Fruit fly (Drosophila melanogaster): ENCODE results near the gene Gr22f.
A peak's percentile ranks its signal among the peaks of the same experiment; 100 is the strongest.

Gene Gr22f

DNA sequence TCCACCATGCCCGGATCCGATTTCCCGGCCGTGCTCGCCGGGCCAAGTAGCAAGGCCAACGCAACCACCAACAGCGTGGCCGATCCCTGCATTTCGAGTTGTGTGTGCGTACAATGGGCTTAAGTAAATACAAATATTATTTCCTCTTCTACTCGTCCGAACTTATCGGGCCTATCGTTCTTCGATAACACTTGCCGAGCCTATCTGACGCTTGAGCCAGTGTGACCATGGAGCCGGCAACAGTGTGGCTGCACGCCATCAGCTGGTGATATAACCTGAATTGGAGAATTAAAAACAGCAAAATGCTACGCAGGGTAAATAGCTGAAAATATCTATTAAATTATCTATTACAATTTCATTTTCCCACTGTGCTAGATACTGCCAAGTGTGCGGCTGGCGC, 46.0 kb downstream of the Gr22f start, which contains the start of the genes CG17660 and mRpL48 (continued):
- TF ChIP-seq zen2 (GFP tag; IDR thresholded peaks at IDR 0.05; ENCODE audit: partially characterized antibody): peak; percentile 49; the same call in 1 of the 3 replicates
- TF ChIP-seq ap (GFP tag; IDR thresholded peaks at IDR 0.05): no peak
- TF ChIP-seq Hmr (GFP tag; optimal IDR thresholded peaks at IDR 0.05): peak; percentile 43
- TF ChIP-seq CG4707 (GFP tag; optimal IDR thresholded peaks at IDR 0.05): peak; percentile 61
- TF ChIP-seq vnd (GFP tag; IDR thresholded peaks at IDR 0.05; ENCODE audit: partially characterized antibody): peak; percentile 74
- TF ChIP-seq Meics (GFP tag; optimal IDR thresholded peaks at IDR 0.05): peak; percentile 28
- TF ChIP-seq bbx (GFP tag; IDR thresholded peaks at IDR 0.05; ENCODE audit: partially characterized antibody): peak; percentile 87
- TF ChIP-seq CG17186 (GFP tag; optimal IDR thresholded peaks at IDR 0.05): peak; percentile 74
- TF ChIP-seq z (GFP tag; IDR thresholded peaks at IDR 0.05): no peak
- no peak for TF ChIP-seq CG6654 (GFP tag; optimal IDR thresholded peaks at IDR 0.05)
- TF ChIP-seq amos (GFP tag; IDR thresholded peaks at IDR 0.05; ENCODE audit: partially characterized antibody): peak; percentile 76; the same call in 1 of the 2 replicates
- no peak for TF ChIP-seq CG7786 (GFP tag; optimal IDR thresholded peaks at IDR 0.05)
- TF ChIP-seq bsh (GFP tag; optimal IDR thresholded peaks at IDR 0.05): peak in 1 of 2 experiments; percentile 13
- no peak; the same call in 1 of the 2 replicates for TF ChIP-seq HLH3B (GFP tag; IDR thresholded peaks at IDR 0.05)
- peak; percentile 54; the same call in 1 of the 2 replicates for TF ChIP-seq E2f2 (GFP tag; IDR thresholded peaks at IDR 0.05)
- no peak for TF ChIP-seq Nf-YA (GFP tag; IDR thresholded peaks at IDR 0.05)
- peak; percentile 57 for TF ChIP-seq NC2β (GFP tag; optimal IDR thresholded peaks at IDR 0.05)
- peak; percentile 7 for TF ChIP-seq ewg (GFP tag; optimal IDR thresholded peaks at IDR 0.05)
- TF ChIP-seq Scr (GFP tag; IDR thresholded peaks at IDR 0.05; ENCODE audit: partially characterized antibody): peak; percentile 66
- TF ChIP-seq CG30020 (tag; optimal IDR thresholded peaks at IDR 0.05): no peak
- TF ChIP-seq jing (GFP tag; optimal IDR thresholded peaks at IDR 0.05): no peak
- TF ChIP-seq sqz (GFP tag; optimal IDR thresholded peaks at IDR 0.05): no peak
- TF ChIP-seq HHEX (GFP tag; optimal IDR thresholded peaks at IDR 0.05): no peak
- TF ChIP-seq CG4404 (GFP tag; IDR thresholded peaks at IDR 0.05): no peak
- TF ChIP-seq pb (GFP tag; optimal IDR thresholded peaks at IDR 0.05): no peak
- TF ChIP-seq tio (GFP tag; optimal IDR thresholded peaks at IDR 0.05): no peak
- no peak for TF ChIP-seq CG11247 (GFP tag; IDR thresholded peaks at IDR 0.05)
- TF ChIP-seq Pdp1 (GFP tag; optimal IDR thresholded peaks at IDR 0.05): peak in 1 of 2 experiments; percentile 100
- peak; percentile 77 for TF ChIP-seq CG13287 (GFP tag; IDR thresholded peaks at IDR 0.05; ENCODE audit: partially characterized antibody)
- TF ChIP-seq CG30431 (GFP tag; optimal IDR thresholded peaks at IDR 0.05): no peak
- TF ChIP-seq luna (GFP tag; optimal IDR thresholded peaks at IDR 0.05): no peak
- no peak for TF ChIP-seq pan (optimal IDR thresholded peaks at IDR 0.05)
- peak in 1 of 2 experiments; percentile 15 for TF ChIP-seq pan (GFP tag; optimal IDR thresholded peaks at IDR 0.05 in 1 of 2, IDR thresholded peaks at IDR 0.05 in 1 of 2)
- TF ChIP-seq kni (GFP tag; optimal IDR thresholded peaks at IDR 0.05): peak; percentile 12
- peak; percentile 43; the same call in 1 of the 2 replicates for TF ChIP-seq hbn (GFP tag; IDR thresholded peaks at IDR 0.05; ENCODE audit: partially characterized antibody)
- no peak for TF ChIP-seq CG6854 (GFP tag; optimal IDR thresholded peaks at IDR 0.05)
- TF ChIP-seq Mrtf (GFP tag; IDR thresholded peaks at IDR 0.05): peak; percentile 13; the same call in 1 of the 3 replicates
- no peak for TF ChIP-seq Hsf (GFP tag; optimal IDR thresholded peaks at IDR 0.05)
- no peak for TF ChIP-seq slp2 (GFP tag; optimal IDR thresholded peaks at IDR 0.05)
- no peak for TF ChIP-seq twi (tag; optimal IDR thresholded peaks at IDR 0.05)
- TF ChIP-seq repo (GFP tag; optimal IDR thresholded peaks at IDR 0.05): no peak
- peak; percentile 91; the same call in 1 of the 3 replicates for TF ChIP-seq CG34422 (GFP tag; IDR thresholded peaks at IDR 0.05)
- TF ChIP-seq CG9817 (tag; optimal IDR thresholded peaks at IDR 0.05): no peak
- TF ChIP-seq cato (GFP tag; optimal IDR thresholded peaks at IDR 0.05; ENCODE audit: borderline replicate concordance): no peak
- peak; percentile 65 for TF ChIP-seq Sin3A (optimal IDR thresholded peaks at IDR 0.05)
- TF ChIP-seq CG13894 (tag; optimal IDR thresholded peaks at IDR 0.05): no peak
- TF ChIP-seq CG32767 (GFP tag; IDR thresholded peaks at IDR 0.05): 0 out of 2 replicates have a peak, but pooled peaks have one; percentile 14
- TF ChIP-seq Max (GFP tag; optimal IDR thresholded peaks at IDR 0.05): peak; percentile 35
- peak; percentile 11 for TF ChIP-seq bcd (GFP tag; optimal IDR thresholded peaks at IDR 0.05)
- no peak for TF ChIP-seq tgo (GFP tag; IDR thresholded peaks at IDR 0.05)
